Fruit fly (Drosophila melanogaster): ENCODE results near the gene Nmd3.
A peak's percentile ranks its signal among the peaks of the same experiment; 100 is the strongest.

The Nmd3 gene

dm6 chrX:2136831-2137452 lies 47.5 kb downstream of the Nmd3 start (continued):
- TF ChIP-seq Drgx (GFP tag; IDR thresholded peaks at IDR 0.05) (peak; percentile 100), Xrp1 (GFP tag; IDR thresholded peaks at IDR 0.05) (peak; percentile 100), CG10321 (GFP tag; IDR thresholded peaks at IDR 0.05) (peak; percentile 98), stc (GFP tag; IDR thresholded peaks at IDR 0.05) (peak; percentile 100), CG6254 (GFP tag; optimal IDR thresholded peaks at IDR 0.05) (peak; percentile 98), az2 (GFP tag; optimal IDR thresholded peaks at IDR 0.05) (peak; percentile 100), sd (tag; optimal IDR thresholded peaks at IDR 0.05) (peak; percentile 96), GATAe (GFP tag; conservative IDR thresholded peaks at IDR 0.05) (peak; percentile 100), NFAT (GFP tag; IDR thresholded peaks at IDR 0.05) (peak; percentile 100), CG4404 (GFP tag; IDR thresholded peaks at IDR 0.05) (peak; percentile 100), CG2199 (GFP tag; IDR thresholded peaks at IDR 0.05) (peak; percentile 100), CG15514 (GFP tag; optimal IDR thresholded peaks at IDR 0.05) (peak; percentile 96), CkIIα-i1 (GFP tag; IDR thresholded peaks at IDR 0.05) (peak; percentile 100), sna (GFP tag; IDR thresholded peaks at IDR 0.05; ENCODE audit: partially characterized antibody) (no peak; the same call in 1 of the 2 replicates), ttk (GFP tag; IDR thresholded peaks at IDR 0.05) (peak; percentile 100), Med (GFP tag) (peak; percentile 100), CG12155 (GFP tag; optimal IDR thresholded peaks at IDR 0.05) (peak; percentile 99), jing (GFP tag; optimal IDR thresholded peaks at IDR 0.05) (peak; percentile 100), pzg (GFP tag; optimal IDR thresholded peaks at IDR 0.05) (peak; percentile 60), ro (GFP tag; IDR thresholded peaks at IDR 0.05) (peak; percentile 100), odd (GFP tag; optimal IDR thresholded peaks at IDR 0.05) (peak; percentile 99), CG4328 (GFP tag; optimal IDR thresholded peaks at IDR 0.05) (peak; percentile 98), Hmx (GFP tag; optimal IDR thresholded peaks at IDR 0.05) (peak; percentile 98), D19B (GFP tag; optimal IDR thresholded peaks at IDR 0.05) (peak; percentile 100), tap (tag; optimal IDR thresholded peaks at IDR 0.05) (peak; percentile 100), CG8388 (GFP tag; optimal IDR thresholded peaks at IDR 0.05) (peak; percentile 100), CG5180 (GFP tag; optimal IDR thresholded peaks at IDR 0.05) (peak; percentile 95), lov (optimal IDR thresholded peaks at IDR 0.05) (no peak), lov (GFP tag; IDR thresholded peaks at IDR 0.05) (peak; percentile 100), CG32532 (GFP tag; IDR thresholded peaks at IDR 0.05) (peak; percentile 100), wek (GFP tag; optimal IDR thresholded peaks at IDR 0.05) (peak; percentile 98), B-H1 (GFP tag; IDR thresholded peaks at IDR 0.05) (peak; percentile 100), Usf (GFP tag; optimal IDR thresholded peaks at IDR 0.05) (peak; percentile 100), lbe (GFP tag; optimal IDR thresholded peaks at IDR 0.05) (peak; percentile 99), CG5245 (GFP tag; optimal IDR thresholded peaks at IDR 0.05) (peak; percentile 100), Bgb (GFP tag; IDR thresholded peaks at IDR 0.05; ENCODE audit: partially characterized antibody) (peak; percentile 39; the same call in 1 of the 2 replicates), Dip2 (GFP tag; IDR thresholded peaks at IDR 0.05) (peak; percentile 85), CG3838 (GFP tag; optimal IDR thresholded peaks at IDR 0.05) (peak; percentile 99), Oaz (GFP tag; IDR thresholded peaks at IDR 0.05) (peak; percentile 100), CG34376 (GFP tag; optimal IDR thresholded peaks at IDR 0.05) (peak; percentile 98), gcm (GFP tag; optimal IDR thresholded peaks at IDR 0.05) (peak; percentile 100), stwl (tag; optimal IDR thresholded peaks at IDR 0.05) (peak; percentile 95), CG12659 (GFP tag; optimal IDR thresholded peaks at IDR 0.05) (peak; percentile 100), CG13296 (GFP tag; optimal IDR thresholded peaks at IDR 0.05) (peak; percentile 100), vfl (GFP tag; optimal IDR thresholded peaks at IDR 0.05) (peak; percentile 99), Aef1 (GFP tag; IDR thresholded peaks at IDR 0.05) (peak; percentile 100), Doc2 (GFP tag; IDR thresholded peaks at IDR 0.05) (peak; percentile 99), CHES-1-like (GFP tag; optimal IDR thresholded peaks at IDR 0.05) (peak; percentile 100), NC2α (GFP tag; optimal IDR thresholded peaks at IDR 0.05) (peak; percentile 100), fru (optimal IDR thresholded peaks at IDR 0.05) (no peak), Lhr (GFP tag; optimal IDR thresholded peaks at IDR 0.05) (peak; percentile 99)

All from whole organism, embryonic.